Worm (Caenorhabditis elegans) whole organism, L4 larva: ENCODE measurements around the gene F26F2.3.

Experiments used
- Y5F2A.4 ChIP-seq: fragments of 200-800 bp; sonication (Bioruptor generic); optimal IDR thresholded peaks from 2 replicates; lab custom pipeline; 2018; ENCODE audit warnings: mild to moderate bottlenecking, missing genetic modification characterization, missing compliant biosample characterization
- aha-1 ChIP-seq: fragments of 150-350 bp; peaks from one replicate; lab custom pipeline; 2014; ENCODE audit warnings: missing biosample characterization, missing genetic modification characterization
- ceh-28 ChIP-seq: fragments of 150-350 bp; optimal IDR thresholded peaks from 2 replicates; lab custom pipeline; 2014; ENCODE audit warnings: missing biosample characterization, missing genetic modification reagents, missing genetic modification characterization
- ceh-62 ChIP-seq: sonication (generic microtip); optimal IDR thresholded peaks from 2 replicates; lab custom pipeline; 2017; ENCODE audit warnings: missing biosample characterization, missing genetic modification characterization
- egl-27 ChIP-seq: sonication (generic microtip); optimal IDR thresholded peaks from 3 replicates; lab custom pipeline; 2017; ENCODE audit warnings: missing biosample characterization, missing genetic modification reagents, missing genetic modification characterization
- fos-1 ChIP-seq: fragments of 150-350 bp; optimal IDR thresholded peaks from 2 replicates; lab custom pipeline; 2014; ENCODE audit warnings: missing biosample characterization, missing genetic modification characterization
- lin-13 ChIP-seq: fragments of 150-350 bp; optimal IDR thresholded peaks from 2 replicates; lab custom pipeline; 2014; ENCODE audit warnings: missing biosample characterization, missing genetic modification reagents, missing genetic modification characterization
- mdl-1 ChIP-seq, 2 experiments: fragments of 150-350 bp in 1 of 2; sonication (generic microtip) in 1 of 2; optimal IDR thresholded peaks; 2 replicates each; lab custom pipeline; 2014 to 2017; ENCODE audit warnings: missing biosample characterization in 2 of 2, missing genetic modification characterization in 2 of 2
- nhr-237 ChIP-seq: sonication (generic microtip); optimal IDR thresholded peaks from 2 replicates; lab custom pipeline; 2017; ENCODE audit warnings: missing biosample characterization, missing genetic modification characterization
- snpc-1.2 ChIP-seq: fragments of 200-800 bp; sonication (Bioruptor generic); IDR thresholded peaks from 2 replicates; pipeline ENCODE4 v1.3.6; 2022; ENCODE audit warnings: missing genetic modification reagents, missing genetic modification characterization, missing compliant biosample characterization
- zip-2 ChIP-seq: fragments of 150-350 bp; optimal IDR thresholded peaks from 2 replicates; lab custom pipeline; 2014; ENCODE audit warnings: missing biosample characterization, missing genetic modification characterization
- ztf-11 ChIP-seq: fragments of 150-350 bp; optimal IDR thresholded peaks from 2 replicates; lab custom pipeline; 2014; ENCODE audit warnings: missing biosample characterization, missing genetic modification characterization

ce11 chrV:20536208-20536607, 30.1 kb downstream of the F26F2.3 start, which contains the start of gene Y38H6C.15:
- no peak for TF ChIP-seq lin-13 (GFP tag; lab: Kevin White, UChicago)
- no peak for TF ChIP-seq ceh-62 (tag; lab: Kevin White, UChicago)
- TF ChIP-seq mdl-1 (tag; optimal IDR thresholded peaks at IDR 0.05; lab: Kevin White, UChicago) = no peak
- TF ChIP-seq snpc-1.2 (GFP tag; lab: Robert Waterston, UW) = no peak
- TF ChIP-seq Y5F2A.4 (GFP tag; lab: Kevin White, UChicago) = no peak
- no peak for TF ChIP-seq fos-1
- TF ChIP-seq zip-2 = no peak
- TF ChIP-seq ceh-28 (tag; lab: Kevin White, UChicago) = no peak
- TF ChIP-seq egl-27 = no peak
- TF ChIP-seq nhr-237 (tag; lab: Kevin White, UChicago) = no peak
- TF ChIP-seq aha-1 = no peak
- no peak for TF ChIP-seq ztf-11 (tag; lab: Kevin White, UChicago)
